Worm (Caenorhabditis elegans) whole organism, mixed stage, embryonic: Measurements from ENCODE around the gene let-805.

ENCODE experiments used
- blmp-1 ChIP-seq: fragments of 150-350 bp; optimal IDR thresholded peaks from 2 replicates; lab custom pipeline; 2014; ENCODE audit warnings: missing biosample characterization, missing genetic modification characterization
- ceh-39 ChIP-seq: fragments of 150-350 bp; optimal IDR thresholded peaks from 2 replicates; lab custom pipeline; 2014; ENCODE audit warnings: missing biosample characterization, missing genetic modification characterization
- cnd-1 ChIP-seq: fragments of 200-800 bp; sonication (Bioruptor generic); optimal IDR thresholded peaks from 2 replicates; lab custom pipeline; 2018; ENCODE audit warnings: mild to moderate bottlenecking, missing genetic modification characterization, missing compliant biosample characterization
- drap-1 ChIP-seq: fragments of 200-800 bp; sonication (Bioruptor generic); optimal IDR thresholded peaks from 3 replicates; lab custom pipeline; 2018; ENCODE audit warnings: mild to moderate bottlenecking, missing genetic modification characterization, missing compliant biosample characterization
- elt-1 ChIP-seq: sonication (generic microtip); optimal IDR thresholded peaks from 2 replicates; lab custom pipeline; 2017; ENCODE audit warnings: missing genetic modification characterization, mild to moderate bottlenecking, missing compliant biosample characterization, antibody characterized with exemption, moderate library complexity, borderline replicate concordance; ENCODE audit not compliant: insufficient read depth
- lin-13 ChIP-seq: fragments of 150-350 bp; optimal IDR thresholded peaks from 2 replicates; lab custom pipeline; 2014; ENCODE audit warnings: missing biosample characterization, missing genetic modification characterization
- lsy-2 ChIP-seq: fragments of 150-350 bp; optimal IDR thresholded peaks from 2 replicates; lab custom pipeline; 2014; ENCODE audit warnings: missing biosample characterization, missing genetic modification characterization
- nhr-12 ChIP-seq: fragments of 150-350 bp; optimal IDR thresholded peaks from 2 replicates; lab custom pipeline; 2014; ENCODE audit warnings: missing biosample characterization, missing genetic modification characterization
- snpc-4 ChIP-seq: fragments of 150-350 bp; optimal IDR thresholded peaks from 2 replicates; lab custom pipeline; 2014; ENCODE audit warnings: missing biosample characterization, missing genetic modification characterization
- sptf-1 ChIP-seq: sonication (generic microtip); optimal IDR thresholded peaks from 2 replicates; lab custom pipeline; 2017; ENCODE audit warnings: mild to moderate bottlenecking, missing genetic modification characterization, moderate library complexity, missing compliant biosample characterization
- unc-39 ChIP-seq: fragments of 150-350 bp; optimal IDR thresholded peaks from 2 replicates; lab custom pipeline; 2014; ENCODE audit warnings: missing biosample characterization, missing genetic modification characterization

DNA sequence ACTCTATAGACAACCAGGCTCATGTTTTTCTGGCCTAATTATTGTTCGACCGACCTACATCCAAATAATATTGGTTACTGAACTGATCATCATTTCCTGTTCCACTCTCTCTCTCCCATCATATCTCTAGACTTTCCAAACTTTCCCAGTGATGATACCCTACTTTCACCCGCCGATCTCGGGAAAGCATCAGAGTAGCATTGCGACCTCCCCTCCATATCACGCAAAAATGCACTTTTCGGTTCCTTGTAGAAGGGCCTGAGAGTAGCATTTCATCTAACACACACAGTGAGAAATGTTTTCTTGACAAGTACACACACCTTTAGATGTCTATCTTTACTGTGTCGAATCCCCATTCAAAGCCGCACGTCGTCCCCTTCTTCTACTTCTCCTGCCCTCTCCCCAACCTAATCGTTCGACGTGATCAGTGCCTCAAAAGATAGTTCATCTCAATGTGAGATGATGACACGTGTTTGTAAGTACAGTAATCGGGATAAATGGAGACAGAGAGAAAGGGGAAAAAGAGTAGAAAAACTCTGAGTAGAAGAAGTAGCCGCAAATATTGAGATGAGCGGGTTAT, 25.0 kb upstream of the let-805 start:
- no peak for TF ChIP-seq blmp-1
- no peak for TF ChIP-seq unc-39 (tag; lab: Kevin White, UChicago)
- peak; percentile 52 for TF ChIP-seq elt-1 (tag; lab: Kevin White, UChicago)
- no peak for TF ChIP-seq sptf-1 (tag; lab: Kevin White, UChicago)
- TF ChIP-seq lsy-2 (tag; lab: Kevin White, UChicago): no peak
- TF ChIP-seq snpc-4 (tag; lab: Kevin White, UChicago): no peak
- TF ChIP-seq drap-1 (GFP tag; lab: Kevin White, UChicago): no peak
- TF ChIP-seq ceh-39 (tag; lab: Kevin White, UChicago): no peak
- TF ChIP-seq cnd-1 (tag; lab: Kevin White, UChicago): no peak
- TF ChIP-seq nhr-12 (tag; lab: Kevin White, UChicago): no peak
- no peak for TF ChIP-seq lin-13
